1 worm cellular context compared by ENCODE assay signal in the genomic region with DNA sequence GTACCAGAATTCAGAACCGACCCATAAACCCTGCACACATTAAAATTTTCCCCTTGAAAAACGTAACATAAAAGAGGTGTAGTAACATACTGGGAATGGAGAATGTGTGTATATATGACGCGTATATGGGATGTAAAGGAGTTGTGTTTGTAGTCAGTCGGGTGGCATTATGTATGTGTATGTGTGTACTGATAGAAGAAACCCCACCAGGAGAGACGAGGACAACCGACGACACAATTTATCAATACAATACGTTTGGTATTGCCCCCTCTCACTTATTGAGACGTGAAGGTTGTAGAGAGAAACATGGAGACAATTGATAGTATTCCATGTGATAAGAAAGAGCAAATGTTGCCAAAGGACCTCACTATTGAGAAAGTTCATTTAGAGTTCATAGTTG.
TF ChIP-seq lines count a peak whose summit lies in the region.

No protein-coding gene starts in this region.

TF ChIP-seq in whole organism, L4 larva, 104 proteins besides CTCF, POLR2A, EP300 and RAD21 (continued from another document):
- TF ChIP-seq fkh-10 (GFP tag; optimal IDR thresholded peaks at IDR 0.05; lab: Kevin White, UChicago) (no peak), hlh-11 (tag; optimal IDR thresholded peaks at IDR 0.05; lab: Kevin White, UChicago) (no peak), F44E2.7 (GFP tag; IDR thresholded peaks at IDR 0.05; lab: Robert Waterston, UW) (no peak), arid-1 (GFP tag; conservative IDR thresholded peaks at IDR 0.05; lab: Robert Waterston, UW) (no peak), mdt-29 (GFP tag; IDR thresholded peaks at IDR 0.05; lab: Robert Waterston, UW) (no peak), mxl-3 (GFP tag; optimal IDR thresholded peaks at IDR 0.05; lab: Kevin White, UChicago) (no peak), F10B5.3 (tag; optimal IDR thresholded peaks at IDR 0.05; lab: Kevin White, UChicago) (no peak), pqm-1 (tag; optimal IDR thresholded peaks at IDR 0.05; lab: Kevin White, UChicago) (peak; percentile 85), nhr-28 (tag; optimal IDR thresholded peaks at IDR 0.05; lab: Kevin White, UChicago) (peak; percentile 97), hmg-1.1 (GFP tag; IDR thresholded peaks at IDR 0.05; lab: Robert Waterston, UW) (no peak), Y48G9A.11 (GFP tag; IDR thresholded peaks at IDR 0.05; lab: Robert Waterston, UW) (no peak), R02D3.7 (tag; optimal IDR thresholded peaks at IDR 0.05; lab: Kevin White, UChicago) (no peak), dve-1 (tag; optimal IDR thresholded peaks at IDR 0.05; lab: Kevin White, UChicago; ENCODE audit: insufficient read depth) (peak; percentile 21), set-16 (GFP tag; IDR thresholded peaks at IDR 0.05; lab: Robert Waterston, UW) (no peak), T26A8.4 (GFP tag; IDR thresholded peaks at IDR 0.05; lab: Robert Waterston, UW) (no peak), php-3 (GFP tag; IDR thresholded peaks at IDR 0.05; lab: Robert Waterston, UW) (no peak), hif-1 (tag; optimal IDR thresholded peaks at IDR 0.05; lab: Kevin White, UChicago) (no peak), T20F7.1 (GFP tag; optimal IDR thresholded peaks at IDR 0.05; lab: Kevin White, UChicago) (no peak), mdl-1 (tag; optimal IDR thresholded peaks at IDR 0.05; lab: Kevin White, UChicago) (peak in 1 of 2 experiments; percentile 6)
